Worm (Caenorhabditis elegans): ENCODE data around the gene msp-57.

DNA sequence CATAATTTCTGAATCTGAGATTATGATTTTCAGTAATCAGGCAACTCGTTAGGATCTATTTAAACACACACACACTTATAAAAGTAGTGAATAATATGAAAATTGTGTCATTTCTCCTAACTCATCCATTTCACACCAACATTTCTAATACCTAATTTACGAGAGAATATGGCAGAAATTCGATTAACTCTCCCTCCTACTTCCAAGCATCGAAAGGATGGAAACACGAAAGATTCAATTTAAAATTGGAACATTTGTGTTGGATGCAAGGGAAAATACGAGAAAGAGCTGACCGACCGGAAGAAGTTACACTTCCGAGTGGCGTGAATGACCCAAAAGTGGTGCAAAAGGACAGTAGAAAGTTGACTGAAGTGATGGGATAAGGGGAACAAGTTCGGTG lies 46.6 kb downstream of the msp-57 start:
- no peak for TF ChIP-seq unc-39 (tag; optimal IDR thresholded peaks at IDR 0.05)
- TF ChIP-seq blmp-1 (tag; optimal IDR thresholded peaks at IDR 0.05): no peak

Data from whole organism, mixed stage, embryonic.